Fruit fly (Drosophila melanogaster): ENCODE data around the gene Srp72.

DNA sequence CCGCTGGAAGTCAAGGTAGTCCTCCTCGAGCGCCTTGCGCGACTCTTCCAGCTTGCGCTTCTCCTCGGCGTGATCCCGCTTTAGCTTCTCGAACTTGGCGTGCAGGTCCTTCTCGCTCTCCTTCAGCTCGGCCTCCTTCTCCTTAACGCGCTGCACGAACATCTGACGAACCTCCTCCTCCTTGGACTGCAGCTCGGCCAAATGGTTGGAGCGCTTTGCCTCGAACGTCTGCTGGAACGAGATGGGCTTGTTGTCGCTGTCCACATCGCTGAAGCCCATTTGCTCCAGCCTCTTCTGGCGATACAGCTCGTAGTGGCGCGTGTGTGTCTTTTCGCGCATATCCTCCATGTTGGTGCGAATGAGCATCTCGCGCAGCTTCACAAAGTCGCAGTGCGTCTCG lies 2.1 kb upstream of the Srp72 start:
- no peak for TF ChIP-seq crol (GFP tag; IDR thresholded peaks at IDR 0.05)
- no peak for TF ChIP-seq CG14710 (tag; optimal IDR thresholded peaks at IDR 0.05)
- no peak for TF ChIP-seq usp (GFP tag; optimal IDR thresholded peaks at IDR 0.05)
- no peak for TF ChIP-seq CG17912 (GFP tag; optimal IDR thresholded peaks at IDR 0.05)
- TF ChIP-seq tgo (GFP tag; IDR thresholded peaks at IDR 0.05), result no peak
